Fruit fly (Drosophila melanogaster) whole organism, embryonic: Measurements from ENCODE around the gene CG8420.

Source experiments
- BEAF-32 ChIP-seq: fragments of 200-800 bp; sonication (Bioruptor generic); optimal IDR thresholded peaks from 3 replicates; lab custom pipeline; 2017; ENCODE audit warnings: missing biosample characterization, missing genetic modification characterization, mild to moderate bottlenecking, moderate library complexity, missing genetic modification reagents
- CG10209 ChIP-seq: fragments of 200-800 bp; sonication (Bioruptor generic); optimal IDR thresholded peaks from 3 replicates; lab custom pipeline; 2017; ENCODE audit warnings: missing biosample characterization, mild to moderate bottlenecking, missing genetic modification characterization, missing genetic modification reagents
- CG12155 ChIP-seq: fragments of 200-800 bp; sonication (Bioruptor generic); optimal IDR thresholded peaks from 3 replicates; lab custom pipeline; 2016; ENCODE audit warnings: missing biosample characterization, missing genetic modification characterization
- CG12219 ChIP-seq: fragments of 200-800 bp; sonication (Bioruptor generic); optimal IDR thresholded peaks from 3 replicates; lab custom pipeline; 2018; ENCODE audit warnings: missing biosample characterization, mild to moderate bottlenecking, missing genetic modification characterization
- CG13894 ChIP-seq: fragments of 200-800 bp; sonication (Bioruptor generic); optimal IDR thresholded peaks from 3 replicates; lab custom pipeline; 2018; ENCODE audit warnings: missing biosample characterization, mild to moderate bottlenecking, missing genetic modification characterization, moderate library complexity
- CG14441 ChIP-seq: fragments of 200-800 bp; sonication (Bioruptor generic); IDR thresholded peaks from 2 replicates; pipeline ENCODE4 v1.3.6; 2022; ENCODE audit warnings: missing biosample characterization, missing genetic modification characterization
- CG1603 ChIP-seq: fragments of 200-800 bp; sonication (Bioruptor generic); optimal IDR thresholded peaks from 2 replicates; lab custom pipeline; 2019; ENCODE audit warnings: missing biosample characterization, mild to moderate bottlenecking, missing genetic modification characterization, moderate library complexity
- CG1832 ChIP-seq: fragments of 200-800 bp; sonication (Bioruptor generic); optimal IDR thresholded peaks from 2 replicates; lab custom pipeline; 2017; ENCODE audit warnings: missing biosample characterization, mild to moderate bottlenecking, missing genetic modification characterization, inconsistent platforms
- CG2199 ChIP-seq: fragments of 200-800 bp; sonication (Bioruptor generic); IDR thresholded peaks from 3 replicates; pipeline ENCODE4 v1.3.6; 2022; ENCODE audit warnings: missing biosample characterization, missing genetic modification characterization
- CG4360 ChIP-seq: fragments of 200-800 bp; sonication (Bioruptor generic); IDR thresholded peaks from 2 replicates; pipeline ENCODE4 v1.3.6; 2022; ENCODE audit warnings: missing biosample characterization, missing genetic modification characterization
- CG6683 ChIP-seq: fragments of 200-800 bp; sonication (Bioruptor generic); optimal IDR thresholded peaks from 2 replicates; lab custom pipeline; 2017; ENCODE audit warnings: missing biosample characterization, mild to moderate bottlenecking, missing genetic modification characterization, missing genetic modification reagents
- CG6765 ChIP-seq: fragments of 200-800 bp; sonication (Bioruptor generic); optimal IDR thresholded peaks from 3 replicates; lab custom pipeline; 2017; ENCODE audit warnings: missing biosample characterization, mild to moderate bottlenecking, missing genetic modification characterization
- CG7556 ChIP-seq: fragments of 200-800 bp; sonication (Bioruptor generic); optimal IDR thresholded peaks from 2 replicates; lab custom pipeline; 2017; ENCODE audit warnings: missing biosample characterization, mild to moderate bottlenecking, missing genetic modification characterization
- CG7745 ChIP-seq: fragments of 200-800 bp; sonication (Bioruptor generic); optimal IDR thresholded peaks from 2 replicates; lab custom pipeline; 2018; ENCODE audit warnings: missing biosample characterization, mild to moderate bottlenecking, missing genetic modification characterization, moderate library complexity
- CG7928 ChIP-seq: fragments of 200-800 bp; sonication (Bioruptor generic); optimal IDR thresholded peaks from 2 replicates; lab custom pipeline; 2017; ENCODE audit warnings: missing biosample characterization, mild to moderate bottlenecking, missing genetic modification characterization
- CG8281 ChIP-seq: fragments of 200-800 bp; sonication (Bioruptor generic); optimal IDR thresholded peaks from 2 replicates; lab custom pipeline; 2018; ENCODE audit warnings: missing biosample characterization, mild to moderate bottlenecking, missing genetic modification characterization, moderate library complexity
- CG8290 ChIP-seq, 3 experiments: fragments of 200-800 bp; sonication (Bioruptor generic); optimal IDR thresholded peaks; 2 replicates each; lab custom pipeline; 2016 to 2019; ENCODE audit warnings: missing biosample characterization in 3 of 3, missing genetic modification characterization in 3 of 3, mild to moderate bottlenecking in 2 of 3, moderate library complexity in 1 of 3
- CG8765 ChIP-seq: fragments of 200-800 bp; sonication (Bioruptor generic); IDR thresholded peaks from 2 replicates; pipeline ENCODE4 v1.3.6; 2022; ENCODE audit warnings: missing biosample characterization, missing genetic modification characterization
- CG9797 ChIP-seq: fragments of 200-800 bp; sonication (Bioruptor generic); optimal IDR thresholded peaks from 3 replicates; lab custom pipeline; 2018; ENCODE audit warnings: missing biosample characterization, mild to moderate bottlenecking, missing genetic modification characterization
- Doc3 ChIP-seq: fragments of 200-800 bp; sonication (Bioruptor generic); IDR thresholded peaks from 3 replicates; pipeline ENCODE4 v1.3.6; 2022; ENCODE audit warnings: missing biosample characterization, missing genetic modification characterization; ENCODE audit not compliant: partially characterized antibody
- E2f2 ChIP-seq: fragments of 200-800 bp; sonication (Bioruptor generic); IDR thresholded peaks from 2 replicates; pipeline ENCODE4 v1.3.6; 2022; ENCODE audit warnings: missing biosample characterization, missing genetic modification characterization
- Ets97D ChIP-seq: fragments of 200-800 bp; sonication (Bioruptor generic); optimal IDR thresholded peaks from 3 replicates; lab custom pipeline; 2016; ENCODE audit warnings: missing biosample characterization, missing genetic modification characterization
- Fer2 ChIP-seq: fragments of 200-800 bp; sonication (Bioruptor generic); optimal IDR thresholded peaks from 2 replicates; lab custom pipeline; 2018; ENCODE audit warnings: missing biosample characterization, mild to moderate bottlenecking, missing genetic modification characterization, moderate library complexity
- Lpt ChIP-seq: fragments of >200 bp; optimal IDR thresholded peaks from 2 replicates; lab custom pipeline; 2018; ENCODE audit warnings: missing biosample characterization, missing genetic modification characterization
- MESR4 ChIP-seq: fragments of 200-800 bp; sonication (Bioruptor generic); optimal IDR thresholded peaks from 2 replicates; lab custom pipeline; 2018; ENCODE audit warnings: missing biosample characterization, mild to moderate bottlenecking, missing genetic modification characterization, moderate library complexity
- Mad ChIP-seq: fragments of 200-800 bp; sonication (Bioruptor generic); optimal IDR thresholded peaks from 2 replicates; lab custom pipeline; 2016; ENCODE audit warnings: missing biosample characterization, missing genetic modification characterization
- Max ChIP-seq: fragments of 200-800 bp; sonication (Bioruptor generic); optimal IDR thresholded peaks from 2 replicates; lab custom pipeline; 2016; ENCODE audit warnings: missing biosample characterization, mild to moderate bottlenecking, missing genetic modification characterization
- NC2α ChIP-seq: fragments of 200-800 bp; sonication (Bioruptor generic); optimal IDR thresholded peaks from 2 replicates; lab custom pipeline; 2016; ENCODE audit warnings: missing biosample characterization, missing genetic modification characterization
- Nf-YB ChIP-seq: fragments of 200-800 bp; sonication (Bioruptor generic); optimal IDR thresholded peaks from 3 replicates; lab custom pipeline; 2019; ENCODE audit warnings: missing biosample characterization, mild to moderate bottlenecking, missing genetic modification characterization, moderate library complexity
- Side ChIP-seq: fragments of 200-800 bp; sonication (Bioruptor generic); optimal IDR thresholded peaks from 2 replicates; lab custom pipeline; 2016; ENCODE audit warnings: missing biosample characterization, missing genetic modification characterization
- Trl ChIP-seq, 3 experiments: fragments of >200 bp in 2 of 3; fragments of 200-800 bp in 1 of 3; sonication (Bioruptor generic) in 1 of 3; optimal IDR thresholded peaks; 2 replicates in 1 of 3; 3 replicates in 2 of 3; lab custom pipeline; 2016 to 2017; ENCODE audit warnings: missing biosample characterization in 1 of 3, missing genetic modification characterization in 1 of 3
- Usf ChIP-seq: fragments of 200-800 bp; sonication (Bioruptor generic); optimal IDR thresholded peaks from 2 replicates; lab custom pipeline; 2017; ENCODE audit warnings: missing genotype, missing biosample characterization, missing genetic modification characterization
- abd-A ChIP-seq: fragments of 200-800 bp; sonication (Bioruptor generic); optimal IDR thresholded peaks from 3 replicates; lab custom pipeline; 2019; ENCODE audit warnings: missing biosample characterization, mild to moderate bottlenecking, missing genetic modification characterization, moderate library complexity
- ap ChIP-seq: fragments of 200-800 bp; sonication (Bioruptor generic); IDR thresholded peaks from 2 replicates; pipeline ENCODE4 v1.3.6; 2022; ENCODE audit warnings: missing biosample characterization, missing genetic modification characterization
- bowl ChIP-seq: fragments of 200-800 bp; sonication (Bioruptor generic); IDR thresholded peaks from 2 replicates; pipeline ENCODE4 v1.3.6; 2022; ENCODE audit warnings: missing biosample characterization, missing genetic modification characterization
- btn ChIP-seq: fragments of 200-800 bp; sonication (Bioruptor generic); optimal IDR thresholded peaks from 2 replicates; lab custom pipeline; 2016; ENCODE audit warnings: missing biosample characterization, missing genetic modification characterization
- da ChIP-seq: fragments of 200-800 bp; sonication (Bioruptor generic); optimal IDR thresholded peaks from 2 replicates; lab custom pipeline; 2016; ENCODE audit warnings: missing biosample characterization, missing genetic modification characterization
- dm ChIP-seq: fragments of 200-800 bp; sonication (Bioruptor generic); optimal IDR thresholded peaks from 3 replicates; lab custom pipeline; 2016; ENCODE audit warnings: missing biosample characterization, missing genetic modification characterization
- en ChIP-seq: fragments of 200-800 bp; sonication (Bioruptor generic); optimal IDR thresholded peaks from 2 replicates; lab custom pipeline; 2016; ENCODE audit warnings: missing biosample characterization, missing genetic modification characterization
- ewg ChIP-seq: fragments of 200-800 bp; sonication (Bioruptor generic); optimal IDR thresholded peaks from 3 replicates; lab custom pipeline; 2017; ENCODE audit warnings: mild to moderate bottlenecking, missing biosample characterization, missing genetic modification reagents, missing genetic modification characterization
- gcm2 ChIP-seq: fragments of 200-800 bp; sonication (Bioruptor generic); optimal IDR thresholded peaks from 2 replicates; lab custom pipeline; 2016; ENCODE audit warnings: missing biosample characterization, missing genetic modification characterization
- otp ChIP-seq: fragments of 200-800 bp; sonication (Bioruptor generic); IDR thresholded peaks from 3 replicates; pipeline ENCODE4, ENCODE4 v1.3.6; 2022; ENCODE audit warnings: missing biosample characterization, missing genetic modification characterization
- pita ChIP-seq: fragments of 200-800 bp; sonication (Bioruptor generic); optimal IDR thresholded peaks from 2 replicates; lab custom pipeline; 2017; ENCODE audit warnings: missing biosample characterization, mild to moderate bottlenecking, missing genetic modification characterization
- salm ChIP-seq: fragments of 200-800 bp; sonication (Bioruptor generic); optimal IDR thresholded peaks from 2 replicates; lab custom pipeline; 2018; ENCODE audit warnings: missing biosample characterization, mild to moderate bottlenecking, missing genetic modification characterization
- schlank ChIP-seq: fragments of 200-800 bp; sonication (Bioruptor generic); optimal IDR thresholded peaks from 2 replicates; lab custom pipeline; 2018; ENCODE audit warnings: missing biosample characterization, mild to moderate bottlenecking, missing genetic modification characterization
- sd ChIP-seq: fragments of 200-800 bp; sonication (Bioruptor generic); optimal IDR thresholded peaks from 3 replicates; lab custom pipeline; 2018; ENCODE audit warnings: missing biosample characterization, mild to moderate bottlenecking, missing genetic modification characterization, moderate library complexity
- sim ChIP-seq: fragments of 200-800 bp; sonication (Bioruptor generic); IDR thresholded peaks from 2 replicates; pipeline ENCODE4 v1.3.6; 2022; ENCODE audit warnings: missing biosample characterization, missing genetic modification characterization
- slp2 ChIP-seq: fragments of 200-800 bp; sonication (Bioruptor generic); optimal IDR thresholded peaks from 2 replicates; lab custom pipeline; 2016; ENCODE audit warnings: missing biosample characterization, missing genetic modification characterization
- tio ChIP-seq: fragments of 200-800 bp; sonication (Bioruptor generic); optimal IDR thresholded peaks from 2 replicates; lab custom pipeline; 2017; ENCODE audit warnings: missing biosample characterization, missing genetic modification characterization, inconsistent platforms
- unpg ChIP-seq: fragments of 200-800 bp; sonication (Bioruptor generic); optimal IDR thresholded peaks from 3 replicates; lab custom pipeline; 2018; ENCODE audit warnings: missing biosample characterization, mild to moderate bottlenecking, missing genetic modification characterization, moderate library complexity

CG8420 gene

dm6 chr3R:9260421-9260973, 14.0 kb downstream of the CG8420 start, which contains the start of gene ATP6AP2 (continued):
- TF ChIP-seq da (GFP tag; lab: Kevin White, UChicago): no peak
- no peak for TF ChIP-seq schlank (tag; lab: Kevin White, UChicago)
- TF ChIP-seq btn: no peak
- peak; percentile 83 for TF ChIP-seq BEAF-32 (GFP tag; lab: Kevin White, UChicago)
- TF ChIP-seq sim: no peak
- peak; percentile 58 for TF ChIP-seq CG13894 (tag; lab: Kevin White, UChicago)
- TF ChIP-seq ewg (GFP tag; lab: Kevin White, UChicago): peak; percentile 52
- TF ChIP-seq Max (GFP tag; lab: Kevin White, UChicago): peak; percentile 47
- TF ChIP-seq ap (GFP tag; lab: Robert Waterston, UW): no peak
- no peak for TF ChIP-seq CG7745 (tag; lab: Kevin White, UChicago)
- no peak for TF ChIP-seq bowl (GFP tag; lab: Robert Waterston, UW)
- TF ChIP-seq salm (tag; lab: Kevin White, UChicago): peak; percentile 50
- peak; percentile 12 for TF ChIP-seq gcm2
- TF ChIP-seq CG12155 (GFP tag; lab: Kevin White, UChicago): peak; percentile 52
- TF ChIP-seq Lpt: no peak
- TF ChIP-seq pita (GFP tag; lab: Kevin White, UChicago): no peak
- TF ChIP-seq unpg (GFP tag; lab: Kevin White, UChicago): no peak
- TF ChIP-seq E2f2 (GFP tag; lab: Robert Waterston, UW): peak; percentile 39; the same call in 1 of the 2 replicates
- no peak for TF ChIP-seq tio (GFP tag; lab: Kevin White, UChicago)
- no peak for TF ChIP-seq CG8765 (GFP tag; lab: Robert Waterston, UW)
- peak; percentile 32 for TF ChIP-seq dm (GFP tag; lab: Kevin White, UChicago)
- no peak for TF ChIP-seq CG1832 (GFP tag; lab: Kevin White, UChicago)
- TF ChIP-seq CG10209 (GFP tag; lab: Kevin White, UChicago): no peak
- TF ChIP-seq CG1603 (tag; lab: Kevin White, UChicago): peak; percentile 49
- peak; percentile 79 for TF ChIP-seq Ets97D (GFP tag; lab: Kevin White, UChicago)
- no peak for TF ChIP-seq CG8281 (tag; lab: Kevin White, UChicago)
- no peak for TF ChIP-seq Side (GFP tag; lab: Kevin White, UChicago)
- TF ChIP-seq MESR4 (GFP tag; lab: Kevin White, UChicago): peak; percentile 99
- peak; percentile 33 for TF ChIP-seq CG7556
- TF ChIP-seq CG14441 (GFP tag; lab: Robert Waterston, UW): no peak
- peak; percentile 57 for TF ChIP-seq Fer2 (tag; lab: Kevin White, UChicago)
- TF ChIP-seq CG6683 (GFP tag; lab: Kevin White, UChicago): no peak
- no peak for TF ChIP-seq CG4360 (GFP tag; lab: Robert Waterston, UW)
- TF ChIP-seq CG9797: peak; percentile 24
- TF ChIP-seq Mad (GFP tag; lab: Kevin White, UChicago): peak; percentile 36
- no peak for TF ChIP-seq abd-A
- peak; percentile 71 for TF ChIP-seq CG8290 (GFP tag; optimal IDR thresholded peaks at IDR 0.05; lab: Kevin White, UChicago)
- TF ChIP-seq CG8290 (tag; optimal IDR thresholded peaks at IDR 0.05; lab: Kevin White, UChicago): peak in 1 of 2 experiments; percentile 45
- no peak for TF ChIP-seq Trl (optimal IDR thresholded peaks at IDR 0.05; lab: Kevin White, UChicago)
- no peak for TF ChIP-seq Trl (GFP tag; optimal IDR thresholded peaks at IDR 0.05; lab: Kevin White, UChicago)
- no peak for TF ChIP-seq CG7928 (GFP tag; lab: Kevin White, UChicago)
- no peak for TF ChIP-seq Nf-YB (GFP tag; lab: Kevin White, UChicago)
- peak; percentile 60 for TF ChIP-seq CG6765 (GFP tag; lab: Kevin White, UChicago)
- TF ChIP-seq CG12219: no peak
- TF ChIP-seq NC2α (GFP tag; lab: Kevin White, UChicago): no peak
- TF ChIP-seq Usf (GFP tag; lab: Kevin White, UChicago): peak; percentile 72
- no peak for TF ChIP-seq sd
- TF ChIP-seq slp2 (GFP tag; lab: Kevin White, UChicago): no peak
- no peak for TF ChIP-seq CG2199
- TF ChIP-seq en (GFP tag; lab: Kevin White, UChicago): no peak
- no peak for TF ChIP-seq otp (GFP tag; lab: Robert Waterston, UW)
- TF ChIP-seq Doc3: peak; percentile 68
